Worm (Caenorhabditis elegans) whole organism, mixed stage, embryonic: Measurements from ENCODE around the gene fln-2.

Experiments
- M03D4.4 ChIP-seq: sonication (generic microtip); optimal IDR thresholded peaks from 2 replicates; lab custom pipeline; 2017; ENCODE audit warnings: mild to moderate bottlenecking, missing genetic modification characterization, missing compliant biosample characterization
- bed-3 ChIP-seq: fragments of 200-800 bp; sonication (Bioruptor generic); optimal IDR thresholded peaks from 3 replicates; lab custom pipeline; 2018; ENCODE audit warnings: mild to moderate bottlenecking, missing genetic modification characterization, moderate library complexity, missing compliant biosample characterization
- blmp-1 ChIP-seq: fragments of 150-350 bp; optimal IDR thresholded peaks from 2 replicates; lab custom pipeline; 2014; ENCODE audit warnings: missing biosample characterization, missing genetic modification characterization
- ceh-39 ChIP-seq: fragments of 150-350 bp; optimal IDR thresholded peaks from 2 replicates; lab custom pipeline; 2014; ENCODE audit warnings: missing biosample characterization, missing genetic modification characterization
- ceh-43 ChIP-seq: fragments of 200-800 bp; sonication (Bioruptor generic); optimal IDR thresholded peaks from 2 replicates; lab custom pipeline; 2018; ENCODE audit warnings: mild to moderate bottlenecking, missing genetic modification characterization, moderate library complexity, missing compliant biosample characterization
- ceh-83 ChIP-seq: fragments of 200-800 bp; sonication (Bioruptor generic); optimal IDR thresholded peaks from 2 replicates; lab custom pipeline; 2018; ENCODE audit warnings: mild to moderate bottlenecking, missing genetic modification characterization, missing compliant biosample characterization
- ces-1 ChIP-seq: fragments of 150-350 bp; optimal IDR thresholded peaks from 2 replicates; lab custom pipeline; 2014; ENCODE audit warnings: missing biosample characterization, missing genetic modification reagents, missing genetic modification characterization
- cnd-1 ChIP-seq: fragments of 200-800 bp; sonication (Bioruptor generic); optimal IDR thresholded peaks from 2 replicates; lab custom pipeline; 2018; ENCODE audit warnings: mild to moderate bottlenecking, missing genetic modification characterization, missing compliant biosample characterization
- drap-1 ChIP-seq: fragments of 200-800 bp; sonication (Bioruptor generic); optimal IDR thresholded peaks from 3 replicates; lab custom pipeline; 2018; ENCODE audit warnings: mild to moderate bottlenecking, missing genetic modification characterization, missing compliant biosample characterization
- elt-1 ChIP-seq: sonication (generic microtip); optimal IDR thresholded peaks from 2 replicates; lab custom pipeline; 2017; ENCODE audit warnings: missing genetic modification characterization, mild to moderate bottlenecking, missing compliant biosample characterization, antibody characterized with exemption, moderate library complexity, borderline replicate concordance; ENCODE audit not compliant: insufficient read depth
- elt-3 ChIP-seq: fragments of 150-350 bp; optimal IDR thresholded peaks from 2 replicates; lab custom pipeline; 2014; ENCODE audit warnings: missing biosample characterization, missing genetic modification characterization
- flh-1 ChIP-seq: fragments of 200-800 bp; sonication (Bioruptor generic); optimal IDR thresholded peaks from 2 replicates; lab custom pipeline; 2018; ENCODE audit warnings: mild to moderate bottlenecking, missing genetic modification characterization, moderate library complexity, missing compliant biosample characterization
- ham-2 ChIP-seq: fragments of 200-800 bp; sonication (Bioruptor generic); optimal IDR thresholded peaks from 2 replicates; lab custom pipeline; 2018; ENCODE audit warnings: mild to moderate bottlenecking, missing genetic modification characterization, missing compliant biosample characterization
- hlh-1 ChIP-seq: fragments of 150-350 bp; optimal IDR thresholded peaks from 2 replicates; lab custom pipeline; 2014; ENCODE audit warnings: missing biosample characterization, missing genetic modification reagents, missing genetic modification characterization
- lin-13 ChIP-seq: fragments of 150-350 bp; optimal IDR thresholded peaks from 2 replicates; lab custom pipeline; 2014; ENCODE audit warnings: missing biosample characterization, missing genetic modification characterization
- lin-32 ChIP-seq: fragments of 200-800 bp; sonication (Bioruptor generic); optimal IDR thresholded peaks from 2 replicates; lab custom pipeline; 2018; ENCODE audit warnings: mild to moderate bottlenecking, missing genetic modification characterization, missing compliant biosample characterization
- lsy-2 ChIP-seq: fragments of 150-350 bp; optimal IDR thresholded peaks from 2 replicates; lab custom pipeline; 2014; ENCODE audit warnings: missing biosample characterization, missing genetic modification characterization
- mab-5 ChIP-seq: fragments of 150-350 bp; optimal IDR thresholded peaks from 2 replicates; lab custom pipeline; 2014; ENCODE audit warnings: missing biosample characterization, missing genetic modification characterization
- mep-1 ChIP-seq: fragments of 150-350 bp; optimal IDR thresholded peaks from 2 replicates; lab custom pipeline; 2017; ENCODE audit warnings: missing biosample characterization, missing genetic modification reagents, missing genetic modification characterization, inconsistent platforms
- mls-2 ChIP-seq: sonication (generic microtip); optimal IDR thresholded peaks from 2 replicates; lab custom pipeline; 2016; ENCODE audit warnings: mild to moderate bottlenecking, missing genetic modification characterization, moderate library complexity, missing compliant biosample characterization
- nhr-2 ChIP-seq: fragments of 150-350 bp; optimal IDR thresholded peaks from 2 replicates; lab custom pipeline; 2014; ENCODE audit warnings: missing biosample characterization, missing genetic modification characterization
- nhr-237 ChIP-seq: fragments of 150-350 bp; optimal IDR thresholded peaks from 2 replicates; lab custom pipeline; 2014; ENCODE audit warnings: missing biosample characterization, missing genetic modification characterization
- nhr-28 ChIP-seq: fragments of 150-350 bp; optimal IDR thresholded peaks from 2 replicates; lab custom pipeline; 2014; ENCODE audit warnings: missing biosample characterization, missing genetic modification characterization
- nhr-76 ChIP-seq: sonication (generic microtip); optimal IDR thresholded peaks from 2 replicates; lab custom pipeline; 2017; ENCODE audit warnings: missing biosample characterization, missing genetic modification characterization
- pha-4 ChIP-seq: fragments of 150-350 bp; optimal IDR thresholded peaks from 2 replicates; lab custom pipeline; 2018; ENCODE audit warnings: missing biosample characterization, missing genetic modification reagents, missing genetic modification characterization
- sem-2 ChIP-seq: fragments of 200-800 bp; sonication (Bioruptor generic); optimal IDR thresholded peaks from 2 replicates; lab custom pipeline; 2018; ENCODE audit warnings: mild to moderate bottlenecking, missing genetic modification characterization, missing compliant biosample characterization
- snpc-4 ChIP-seq: fragments of 150-350 bp; optimal IDR thresholded peaks from 2 replicates; lab custom pipeline; 2014; ENCODE audit warnings: missing biosample characterization, missing genetic modification characterization
- tbx-8 ChIP-seq: fragments of 200-800 bp; sonication (Bioruptor generic); optimal IDR thresholded peaks from 2 replicates; lab custom pipeline; 2018; ENCODE audit warnings: mild to moderate bottlenecking, missing genetic modification characterization, moderate library complexity, missing compliant biosample characterization
- unc-120 ChIP-seq: sonication (generic microtip); optimal IDR thresholded peaks from 2 replicates; lab custom pipeline; 2017; ENCODE audit warnings: missing genetic modification characterization, missing compliant biosample characterization; ENCODE audit not compliant: poor library complexity, severe bottlenecking
- unc-62 ChIP-seq: fragments of 150-350 bp; optimal IDR thresholded peaks from 2 replicates; lab custom pipeline; 2014; ENCODE audit warnings: missing biosample characterization, missing genetic modification reagents, missing genetic modification characterization
- zip-8 ChIP-seq: fragments of 150-350 bp; optimal IDR thresholded peaks from 2 replicates; lab custom pipeline; 2014; ENCODE audit warnings: missing biosample characterization, missing genetic modification characterization
- ztf-11 ChIP-seq: fragments of 150-350 bp; optimal IDR thresholded peaks from 2 replicates; lab custom pipeline; 2014; ENCODE audit warnings: missing biosample characterization, missing genetic modification characterization

Gene fln-2

ce11 chrX:9372987-9373386, 24.5 kb upstream of the fln-2 start:
- TF ChIP-seq tbx-8 (GFP tag; lab: Kevin White, UChicago) (no peak), hlh-1 (tag; lab: Kevin White, UChicago) (no peak), unc-120 (no peak), bed-3 (GFP tag; lab: Kevin White, UChicago) (peak; percentile 30), cnd-1 (tag; lab: Kevin White, UChicago) (no peak), snpc-4 (no peak), unc-62 (no peak), blmp-1 (tag; lab: Kevin White, UChicago) (no peak), lin-32 (no peak), sem-2 (GFP tag; lab: Kevin White, UChicago) (no peak), M03D4.4 (tag; lab: Kevin White, UChicago) (no peak), ceh-39 (tag; lab: Kevin White, UChicago) (no peak), elt-1 (tag; lab: Kevin White, UChicago) (no peak), lsy-2 (tag; lab: Kevin White, UChicago) (no peak), mls-2 (tag; lab: Kevin White, UChicago) (no peak), drap-1 (GFP tag; lab: Kevin White, UChicago) (peak; percentile 14), lin-13 (tag; lab: Kevin White, UChicago) (no peak), nhr-2 (no peak)

- TF ChIP-seq tbx-8 (GFP tag; lab: Kevin White, UChicago) (no peak), ces-1 (GFP tag; lab: Kevin White, UChicago) (peak; percentile 90), hlh-1 (tag; lab: Kevin White, UChicago) (no peak), drap-1 (GFP tag; lab: Kevin White, UChicago) (no peak)
- TF ChIP-seq, all 35 proteins: peak for 1
Observed at ce11 chrX:9373729-9374128, 23.8 kb upstream of the fln-2 start.

ce11 chrX:9387041-9387440, 10.5 kb upstream of the fln-2 start, which contains the start of gene C23F12.4:
TSS of gene C23F12.4 (plus strand) at chrX:9387341.
- TF ChIP-seq pha-4 (tag; lab: Kevin White, UChicago) (no peak), mab-5 (tag; lab: Kevin White, UChicago) (no peak), nhr-2 (no peak), ces-1 (GFP tag; lab: Kevin White, UChicago) (peak; percentile 43), lsy-2 (tag; lab: Kevin White, UChicago) (no peak), nhr-237 (tag; lab: Kevin White, UChicago) (no peak), nhr-28 (tag; lab: Kevin White, UChicago) (no peak), blmp-1 (tag; lab: Kevin White, UChicago) (no peak)
- TF ChIP-seq, all 35 proteins: peak for 1

- TF ChIP-seq bed-3 (GFP tag; lab: Kevin White, UChicago) (no peak), zip-8 (tag; lab: Kevin White, UChicago) (no peak), sem-2 (GFP tag; lab: Kevin White, UChicago) (no peak), ham-2 (GFP tag; lab: Kevin White, UChicago) (no peak), ceh-83 (GFP tag; lab: Kevin White, UChicago) (no peak)
- TF ChIP-seq, all 35 proteins: peak for 0
Observed at ce11 chrX:9388686-9389085, 8.8 kb upstream of the fln-2 start.

- TF ChIP-seq lin-13 (tag; lab: Kevin White, UChicago) (no peak), elt-3 (tag; lab: Kevin White, UChicago) (no peak), mab-5 (tag; lab: Kevin White, UChicago) (no peak), ces-1 (GFP tag; lab: Kevin White, UChicago) (no peak), mls-2 (tag; lab: Kevin White, UChicago) (no peak), zip-8 (tag; lab: Kevin White, UChicago) (no peak), unc-120 (no peak), ceh-43 (GFP tag; lab: Kevin White, UChicago) (no peak), lin-32 (no peak), nhr-76 (tag; lab: Kevin White, UChicago) (no peak), sem-2 (GFP tag; lab: Kevin White, UChicago) (no peak), ceh-83 (GFP tag; lab: Kevin White, UChicago) (no peak), nhr-2 (no peak), ztf-11 (tag; lab: Kevin White, UChicago) (no peak), flh-1 (GFP tag; lab: Kevin White, UChicago) (no peak), unc-62 (no peak), elt-1 (tag; lab: Kevin White, UChicago) (no peak), mep-1 (no peak), ham-2 (GFP tag; lab: Kevin White, UChicago) (no peak), nhr-237 (tag; lab: Kevin White, UChicago) (no peak)
- TF ChIP-seq, all 35 proteins: peak for 0
Observed at ce11 chrX:9391345-9391744, 6.2 kb upstream of the fln-2 start, which contains the start of gene C23F12.3. TSS of gene C23F12.3 (plus strand) at chrX:9391645.
